Worm (Caenorhabditis elegans): Measurements from ENCODE around the gene gly-6.

ce11 chrIII:4277762-4278161 is 53.3 kb downstream of the gly-6 start:
- TF ChIP-seq him-1 (tag; optimal IDR thresholded peaks at IDR 0.05) (no peak), W03F9.2 (tag; optimal IDR thresholded peaks at IDR 0.05) (no peak)

All from whole organism, L4/young adult.